Worm (Caenorhabditis elegans): ENCODE data around the gene Y39B6A.13.
"Not testable (repeated sequence)": the region's sequence is repeated elsewhere in the genome, so short reads cannot be mapped to it uniquely, and the experiment has no call there.

DNA sequence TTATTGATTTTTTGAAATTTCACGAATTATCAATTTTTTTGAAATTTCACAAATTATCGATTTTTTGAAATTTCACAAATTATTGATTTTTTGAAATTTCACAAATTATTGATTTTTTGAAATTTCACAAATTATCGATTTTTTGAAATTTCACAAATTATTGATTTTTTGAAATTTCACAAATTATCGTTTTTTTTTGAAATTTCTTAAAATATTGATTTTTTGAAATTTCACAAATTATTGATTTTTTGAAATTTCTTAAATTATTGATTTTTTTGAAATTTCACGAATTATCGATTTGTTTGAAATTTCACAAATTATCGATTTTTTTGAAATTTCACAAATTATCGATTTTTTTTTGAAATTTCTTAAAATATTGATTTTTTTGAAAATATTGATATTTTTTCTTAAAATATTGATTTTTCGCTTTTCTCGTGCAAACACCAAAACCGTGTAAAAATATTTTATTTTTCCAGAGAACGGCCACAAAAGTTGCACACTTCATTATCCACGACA lies 43.0 kb downstream of the Y39B6A.13 start:
- TF ChIP-seq unc-130 (GFP tag; optimal IDR thresholded peaks at IDR 0.05); nhr-28 (tag; optimal IDR thresholded peaks at IDR 0.05); sdz-12 (GFP tag; optimal IDR thresholded peaks at IDR 0.05); F49E8.2 (tag; optimal IDR thresholded peaks at IDR 0.05; ENCODE audit: borderline replicate concordance); hlh-30 (tag; optimal IDR thresholded peaks at IDR 0.05; ENCODE audit: insufficient read depth); zag-1 (tag; optimal IDR thresholded peaks at IDR 0.05); mep-1 (tag; optimal IDR thresholded peaks at IDR 0.05); nhr-76 (tag; optimal IDR thresholded peaks at IDR 0.05): not testable (repeated sequence)

Measured in whole organism, L4 larva.